Fruit fly (Drosophila melanogaster): ENCODE data around the gene S6k.

The S6k gene

dm6 chr3L:5770817-5771425 is 39.8 kb downstream of the S6k start (continued):
- TF ChIP-seq CG18764 (GFP tag; optimal IDR thresholded peaks at IDR 0.05) (peak; percentile 60), unc-4 (GFP tag; IDR thresholded peaks at IDR 0.05; ENCODE audit: partially characterized antibody) (peak; percentile 17; the same call in 1 of the 2 replicates), CG6175 (GFP tag; IDR thresholded peaks at IDR 0.05) (no peak; the same call in 2 of the 3 replicates), CG8478 (optimal IDR thresholded peaks at IDR 0.05) (peak; percentile 97), tup (GFP tag; optimal IDR thresholded peaks at IDR 0.05) (peak; percentile 74), prd (optimal IDR thresholded peaks at IDR 0.05) (no peak), prd (GFP tag; IDR thresholded peaks at IDR 0.05) (peak; percentile 80), dm (GFP tag; optimal IDR thresholded peaks at IDR 0.05) (peak; percentile 64), CG10209 (GFP tag; optimal IDR thresholded peaks at IDR 0.05) (peak; percentile 86), exex (tag; optimal IDR thresholded peaks at IDR 0.05) (no peak), Fer1 (GFP tag; optimal IDR thresholded peaks at IDR 0.05) (peak; percentile 91), az2 (GFP tag; optimal IDR thresholded peaks at IDR 0.05) (peak; percentile 84), Ets65A (GFP tag) (peak; percentile 96), zen2 (GFP tag; IDR thresholded peaks at IDR 0.05; ENCODE audit: partially characterized antibody) (no peak), CG4617 (GFP tag; optimal IDR thresholded peaks at IDR 0.05; ENCODE audit: borderline replicate concordance) (peak; percentile 52), usp (GFP tag; optimal IDR thresholded peaks at IDR 0.05) (no peak), CG4707 (GFP tag; optimal IDR thresholded peaks at IDR 0.05) (peak; percentile 49), nom (GFP tag; optimal IDR thresholded peaks at IDR 0.05) (peak; percentile 58), CG17802 (tag; optimal IDR thresholded peaks at IDR 0.05) (peak; percentile 31), CG17359 (tag; optimal IDR thresholded peaks at IDR 0.05) (peak; percentile 75), CG30403 (GFP tag; optimal IDR thresholded peaks at IDR 0.05) (peak; percentile 91), CG2199 (GFP tag; IDR thresholded peaks at IDR 0.05) (0 out of 3 replicates have a peak, but pooled peaks have one; percentile 23), Nf-YA (GFP tag; IDR thresholded peaks at IDR 0.05) (0 out of 2 replicates have a peak, but pooled peaks have one; percentile 10), h (optimal IDR thresholded peaks at IDR 0.05) (no peak), CG4328 (GFP tag; optimal IDR thresholded peaks at IDR 0.05) (peak; percentile 91), Bgb (GFP tag; IDR thresholded peaks at IDR 0.05; ENCODE audit: partially characterized antibody) (peak; percentile 67), otp (GFP tag; IDR thresholded peaks at IDR 0.05) (peak; percentile 6; the same call in 1 of the 3 replicates), al (GFP tag; IDR thresholded peaks at IDR 0.05) (peak; percentile 53; the same call in 1 of the 2 replicates), hbn (GFP tag; IDR thresholded peaks at IDR 0.05; ENCODE audit: partially characterized antibody) (no peak), Nf-YB (GFP tag; optimal IDR thresholded peaks at IDR 0.05) (peak; percentile 76), dmrt99B (tag; optimal IDR thresholded peaks at IDR 0.05) (no peak), CG7271 (tag; optimal IDR thresholded peaks at IDR 0.05) (no peak), esg (GFP tag; conservative IDR thresholded peaks at IDR 0.05) (peak; percentile 81), stwl (tag; optimal IDR thresholded peaks at IDR 0.05) (peak; percentile 73), CG13894 (tag; optimal IDR thresholded peaks at IDR 0.05) (no peak), bcd (GFP tag; optimal IDR thresholded peaks at IDR 0.05) (no peak), tap (tag; optimal IDR thresholded peaks at IDR 0.05) (no peak), CG9876 (GFP tag; optimal IDR thresholded peaks at IDR 0.05) (peak; percentile 38), Hey (tag; optimal IDR thresholded peaks at IDR 0.05) (peak; percentile 22), CG12744 (GFP tag; optimal IDR thresholded peaks at IDR 0.05) (peak; percentile 74), chm (GFP tag; IDR thresholded peaks at IDR 0.05) (no peak), H2.0 (GFP tag; IDR thresholded peaks at IDR 0.05) (peak; percentile 57; the same call in 1 of the 2 replicates), lilli (GFP tag; optimal IDR thresholded peaks at IDR 0.05) (peak; percentile 90), Optix (GFP tag; IDR thresholded peaks at IDR 0.05) (no peak), Asciz (GFP tag; optimal IDR thresholded peaks at IDR 0.05) (no peak), sens (GFP tag) (peak; percentile 98), dysf (GFP tag; IDR thresholded peaks at IDR 0.05) (peak; percentile 81), CG2129 (GFP tag; IDR thresholded peaks at IDR 0.05; ENCODE audit: partially characterized antibody) (no peak), oc (tag; optimal IDR thresholded peaks at IDR 0.05) (peak; percentile 64), Doc3 (GFP tag; IDR thresholded peaks at IDR 0.05; ENCODE audit: partially characterized antibody) (no peak)

Data from whole organism, embryonic.